Fruit fly (Drosophila melanogaster) whole organism, embryonic: ENCODE measurements around the gene Drsl5.
A peak's percentile ranks its signal among the peaks of the same experiment; 100 is the strongest.

Experiments used
- Atf-2 ChIP-seq: fragments of 200-800 bp; sonication (Bioruptor generic); optimal IDR thresholded peaks from 2 replicates; lab custom pipeline; 2016; ENCODE audit warnings: missing biosample characterization, missing genetic modification characterization
- Bdp1 ChIP-seq: fragments of 200-800 bp; sonication (Bioruptor generic); optimal IDR thresholded peaks from 3 replicates; lab custom pipeline; 2016; ENCODE audit warnings: missing biosample characterization, missing genetic modification characterization
- CG10267 ChIP-seq: fragments of 200-800 bp; sonication (Bioruptor generic); optimal IDR thresholded peaks from 2 replicates; lab custom pipeline; 2018; ENCODE audit warnings: missing biosample characterization, mild to moderate bottlenecking, missing genetic modification characterization, moderate library complexity
- CG11560 ChIP-seq: fragments of 200-800 bp; sonication (Bioruptor generic); IDR thresholded peaks from 3 replicates; pipeline ENCODE4 v1.3.6; 2022; ENCODE audit warnings: missing biosample characterization, missing genetic modification characterization
- CG16779 ChIP-seq: fragments of 200-800 bp; sonication (Bioruptor generic); IDR thresholded peaks from 2 replicates; pipeline ENCODE4 v1.3.6; 2022; ENCODE audit warnings: missing biosample characterization, missing genetic modification characterization
- CG18262 ChIP-seq: fragments of 200-800 bp; optimal IDR thresholded peaks from 3 replicates; lab custom pipeline; 2019; ENCODE audit warnings: missing biosample characterization, mild to moderate bottlenecking, missing genetic modification characterization, moderate library complexity
- CG2712 ChIP-seq: fragments of 200-800 bp; optimal IDR thresholded peaks from 3 replicates; lab custom pipeline; 2019; ENCODE audit warnings: missing biosample characterization, mild to moderate bottlenecking, missing genetic modification characterization, moderate library complexity
- CG2889 ChIP-seq: fragments of 200-800 bp; sonication (Bioruptor generic); IDR thresholded peaks from 3 replicates; pipeline ENCODE4 v1.3.6; 2022; ENCODE audit warnings: missing biosample characterization, missing genetic modification characterization
- CG30431 ChIP-seq: fragments of 200-800 bp; sonication (Bioruptor generic); optimal IDR thresholded peaks from 2 replicates; lab custom pipeline; 2017; ENCODE audit warnings: missing biosample characterization, missing genetic modification characterization
- CG31441 ChIP-seq: fragments of 200-800 bp; sonication (Bioruptor generic); IDR thresholded peaks from 2 replicates; pipeline ENCODE4 v1.3.6; 2022; ENCODE audit warnings: missing biosample characterization, missing genetic modification characterization
- CG3163 ChIP-seq: fragments of 200-800 bp; sonication (Bioruptor generic); optimal IDR thresholded peaks from 3 replicates; lab custom pipeline; 2016; ENCODE audit warnings: missing biosample characterization, missing genetic modification characterization
- CG32772 ChIP-seq: fragments of 200-800 bp; sonication (Bioruptor generic); IDR thresholded peaks from 2 replicates; pipeline ENCODE4 v1.3.6; 2022; ENCODE audit warnings: missing biosample characterization, missing genetic modification characterization
- CG3281 ChIP-seq: fragments of 200-800 bp; sonication (Bioruptor generic); optimal IDR thresholded peaks from 3 replicates; lab custom pipeline; 2017; ENCODE audit warnings: missing biosample characterization, mild to moderate bottlenecking, missing genetic modification characterization
- CG42726 ChIP-seq: fragments of 200-800 bp; sonication (Bioruptor generic); IDR thresholded peaks from 2 replicates; pipeline ENCODE4 v1.3.6; 2022; ENCODE audit warnings: missing biosample characterization, missing genetic modification characterization; ENCODE audit not compliant: partially characterized antibody
- CG4424 ChIP-seq: fragments of 200-800 bp; sonication (Bioruptor generic); optimal IDR thresholded peaks from 3 replicates; lab custom pipeline; 2016; ENCODE audit warnings: missing biosample characterization, missing genetic modification characterization
- CG4617 ChIP-seq: fragments of 200-800 bp; sonication (Bioruptor generic); optimal IDR thresholded peaks from 3 replicates; lab custom pipeline; 2016; ENCODE audit warnings: missing biosample characterization, missing genetic modification characterization, borderline replicate concordance
- CG6175 ChIP-seq: fragments of 200-800 bp; sonication (Bioruptor generic); IDR thresholded peaks from 3 replicates; pipeline ENCODE4 v1.3.6; 2022; ENCODE audit warnings: missing biosample characterization, missing genetic modification characterization
- CG6254 ChIP-seq: fragments of 200-800 bp; sonication (Bioruptor generic); optimal IDR thresholded peaks from 3 replicates; lab custom pipeline; 2017; ENCODE audit warnings: mild to moderate bottlenecking, missing biosample characterization, missing genetic modification reagents, missing genetic modification characterization
- CG6272 ChIP-seq: fragments of 200-800 bp; sonication (Bioruptor generic); IDR thresholded peaks from 2 replicates; pipeline ENCODE4 v1.3.6; 2022; ENCODE audit warnings: missing biosample characterization, missing genetic modification characterization
- CG6683 ChIP-seq: fragments of 200-800 bp; sonication (Bioruptor generic); optimal IDR thresholded peaks from 2 replicates; lab custom pipeline; 2017; ENCODE audit warnings: missing biosample characterization, mild to moderate bottlenecking, missing genetic modification characterization, missing genetic modification reagents
- CG8089 ChIP-seq: fragments of 200-800 bp; sonication (Bioruptor generic); optimal IDR thresholded peaks from 3 replicates; lab custom pipeline; 2016; ENCODE audit warnings: missing biosample characterization, missing genetic modification characterization
- CG8359 ChIP-seq: fragments of 200-800 bp; sonication (Bioruptor generic); optimal IDR thresholded peaks from 2 replicates; lab custom pipeline; 2017; ENCODE audit warnings: missing biosample characterization, mild to moderate bottlenecking, missing genetic modification characterization, borderline replicate concordance
- CkIIα-i1 ChIP-seq: fragments of 200-800 bp; sonication (Bioruptor generic); IDR thresholded peaks from 2 replicates; pipeline ENCODE4 v1.3.6; 2022; ENCODE audit warnings: missing biosample characterization, missing genetic modification characterization
- Fer2 ChIP-seq: fragments of 200-800 bp; sonication (Bioruptor generic); optimal IDR thresholded peaks from 2 replicates; lab custom pipeline; 2018; ENCODE audit warnings: missing biosample characterization, mild to moderate bottlenecking, missing genetic modification characterization, moderate library complexity
- GATAe ChIP-seq: fragments of 200-800 bp; sonication (Bioruptor generic); conservative IDR thresholded peaks from 2 replicates; pipeline ENCODE4 v1.3.6; 2022; ENCODE audit warnings: missing biosample characterization, missing genetic modification characterization
- HmgZ ChIP-seq: fragments of 200-800 bp; sonication (Bioruptor generic); optimal IDR thresholded peaks from 2 replicates; lab custom pipeline; 2018; ENCODE audit warnings: missing biosample characterization, mild to moderate bottlenecking, missing genetic modification characterization
- Hr78 ChIP-seq, 2 experiments: fragments of 200-800 bp in 1 of 2; fragments of >200 bp in 1 of 2; sonication (Bioruptor generic) in 1 of 2; optimal IDR thresholded peaks; 2 replicates each; lab custom pipeline; 2017 to 2019; ENCODE audit warnings: missing biosample characterization in 2 of 2, missing genetic modification characterization in 2 of 2, mild to moderate bottlenecking in 1 of 2, moderate library complexity in 1 of 2
- Jarid2 ChIP-seq: fragments of 200-800 bp; sonication (Bioruptor generic); optimal IDR thresholded peaks from 3 replicates; lab custom pipeline; 2017; ENCODE audit warnings: mild to moderate bottlenecking, missing biosample characterization, missing genetic modification reagents, missing genetic modification characterization
- Nf-YC ChIP-seq: fragments of 200-800 bp; optimal IDR thresholded peaks from 3 replicates; lab custom pipeline; 2019; ENCODE audit warnings: missing biosample characterization, mild to moderate bottlenecking, missing genetic modification characterization, moderate library complexity
- al ChIP-seq: fragments of 200-800 bp; sonication (Bioruptor generic); IDR thresholded peaks from 2 replicates; pipeline ENCODE4 v1.3.6; 2022; ENCODE audit warnings: missing biosample characterization, missing genetic modification characterization
- chinmo ChIP-seq: fragments of 200-800 bp; sonication (Bioruptor generic); IDR thresholded peaks from 4 replicates; pipeline ENCODE4 v1.3.6; 2022; ENCODE audit warnings: missing biosample characterization, missing genetic modification characterization; ENCODE audit not compliant: partially characterized antibody
- fd64A ChIP-seq: fragments of 200-800 bp; sonication (Bioruptor generic); optimal IDR thresholded peaks from 3 replicates; lab custom pipeline; 2018; ENCODE audit warnings: missing biosample characterization, mild to moderate bottlenecking, missing genetic modification characterization
- fru ChIP-seq: fragments of >200 bp; optimal IDR thresholded peaks from 2 replicates; lab custom pipeline; 2017
- fu2 ChIP-seq: fragments of 200-800 bp; sonication (Bioruptor generic); optimal IDR thresholded peaks from 2 replicates; lab custom pipeline; 2016; ENCODE audit warnings: missing biosample characterization, missing genetic modification characterization
- gcm2 ChIP-seq: fragments of 200-800 bp; sonication (Bioruptor generic); optimal IDR thresholded peaks from 2 replicates; lab custom pipeline; 2016; ENCODE audit warnings: missing biosample characterization, missing genetic modification characterization
- gfzf ChIP-seq: fragments of 200-800 bp; sonication (Bioruptor generic); optimal IDR thresholded peaks from 2 replicates; lab custom pipeline; 2016; ENCODE audit warnings: missing biosample characterization, mild to moderate bottlenecking, missing genetic modification characterization, moderate library complexity
- kay ChIP-seq: fragments of 200-800 bp; sonication (Bioruptor generic); optimal IDR thresholded peaks from 2 replicates; lab custom pipeline; 2016; ENCODE audit warnings: missing biosample characterization, missing genetic modification characterization
- klu ChIP-seq: fragments of 200-800 bp; sonication (Bioruptor generic); IDR thresholded peaks from 2 replicates; pipeline ENCODE4 v1.3.6; 2022; ENCODE audit warnings: missing biosample characterization, missing genetic modification characterization
- pho ChIP-seq: fragments of 200-800 bp; sonication (Bioruptor generic); optimal IDR thresholded peaks from 2 replicates; lab custom pipeline; 2016; ENCODE audit warnings: missing biosample characterization, missing genetic modification characterization
- pnt ChIP-seq: fragments of 200-800 bp; sonication (Bioruptor generic); optimal IDR thresholded peaks from 3 replicates; lab custom pipeline; 2016; ENCODE audit warnings: missing biosample characterization, missing genetic modification characterization
- prd ChIP-seq, 3 experiments: fragments of >200 bp in 2 of 3; fragments of 200-800 bp in 1 of 3; sonication (Bioruptor generic) in 1 of 3; optimal IDR thresholded peaks in 2 of 3; IDR thresholded peaks in 1 of 3; 2 replicates in 2 of 3; 3 replicates in 1 of 3; pipeline versions ENCODE4 v1.3.6 to Lab custom; 2017 to 2022; ENCODE audit warnings: missing biosample characterization in 1 of 3, missing genetic modification characterization in 1 of 3
- schlank ChIP-seq: fragments of 200-800 bp; sonication (Bioruptor generic); optimal IDR thresholded peaks from 2 replicates; lab custom pipeline; 2018; ENCODE audit warnings: missing biosample characterization, mild to moderate bottlenecking, missing genetic modification characterization
- shn ChIP-seq: fragments of 200-800 bp; sonication (Bioruptor generic); optimal IDR thresholded peaks from 3 replicates; lab custom pipeline; 2016; ENCODE audit warnings: missing biosample characterization, missing genetic modification characterization
- slp2 ChIP-seq: fragments of 200-800 bp; sonication (Bioruptor generic); optimal IDR thresholded peaks from 2 replicates; lab custom pipeline; 2016; ENCODE audit warnings: missing biosample characterization, missing genetic modification characterization
- sna ChIP-seq: fragments of 200-800 bp; sonication (Bioruptor generic); IDR thresholded peaks from 2 replicates; pipeline ENCODE4 v1.3.6; 2022; ENCODE audit warnings: missing biosample characterization, missing genetic modification characterization; ENCODE audit not compliant: partially characterized antibody
- tin ChIP-seq: fragments of 200-800 bp; sonication (Bioruptor generic); optimal IDR thresholded peaks from 3 replicates; lab custom pipeline; 2016; ENCODE audit warnings: missing biosample characterization, missing genetic modification characterization
- vvl ChIP-seq: fragments of 200-800 bp; sonication (Bioruptor generic); IDR thresholded peaks from 2 replicates; pipeline ENCODE4 v1.3.6; 2022; ENCODE audit warnings: missing biosample characterization, missing genetic modification characterization
- wek ChIP-seq: fragments of 200-800 bp; sonication (Bioruptor generic); optimal IDR thresholded peaks from 3 replicates; lab custom pipeline; 2018; ENCODE audit warnings: missing biosample characterization, mild to moderate bottlenecking, missing genetic modification characterization, moderate library complexity
- wor ChIP-seq: fragments of 200-800 bp; sonication (Bioruptor generic); IDR thresholded peaks from 2 replicates; pipeline ENCODE4 v1.3.6; 2022; ENCODE audit warnings: missing biosample characterization, missing genetic modification characterization
- zf30C ChIP-seq: fragments of 200-800 bp; sonication (Bioruptor generic); optimal IDR thresholded peaks from 3 replicates; lab custom pipeline; 2018; ENCODE audit warnings: missing biosample characterization, mild to moderate bottlenecking, missing genetic modification characterization

The Drsl5 gene

DNA sequence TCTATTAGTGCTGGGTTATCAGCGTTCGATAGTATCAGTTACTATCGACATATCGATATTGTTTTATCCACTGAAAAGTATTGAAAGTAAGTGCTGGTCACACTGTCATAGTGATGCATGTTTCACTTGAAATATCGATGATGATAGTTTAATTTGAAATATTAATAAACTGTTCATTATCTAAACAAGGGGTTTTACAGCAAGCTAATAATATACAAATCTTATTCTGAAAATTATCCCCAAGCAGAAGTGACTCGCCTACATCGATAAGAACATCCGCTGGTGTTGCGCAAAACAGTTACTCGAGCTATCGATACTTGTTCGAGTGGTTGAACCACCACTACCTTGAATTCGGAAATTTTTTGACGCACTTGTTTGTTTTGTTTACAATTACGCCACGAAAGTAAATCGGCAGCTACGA is 2.7 kb downstream of the Drsl5 start, which contains the start of the genes PIG-C, CG12016 and Dpm2 (continued):
- TF ChIP-seq CG2889 (0 out of 3 replicates have a peak, but pooled peaks have one; percentile 38), CG10267 (tag; lab: Kevin White, UChicago) (peak; percentile 75), gfzf (GFP tag; lab: Kevin White, UChicago) (peak; percentile 68), CG32772 (GFP tag; lab: Robert Waterston, UW) (peak; percentile 57; the same call in 1 of the 2 replicates), wor (GFP tag; lab: Robert Waterston, UW) (no peak), CG18262 (peak; percentile 55), wek (GFP tag; lab: Kevin White, UChicago) (no peak), slp2 (peak; percentile 66), shn (GFP tag; lab: Kevin White, UChicago) (peak; percentile 81), CG6683 (GFP tag; lab: Kevin White, UChicago) (no peak), CG6175 (GFP tag; lab: Robert Waterston, UW) (no peak), zf30C (GFP tag; lab: Kevin White, UChicago) (no peak), sna (GFP tag; lab: Robert Waterston, UW) (peak; percentile 97), CG42726 (GFP tag; lab: Robert Waterston, UW) (peak; percentile 95), CG16779 (no peak), Atf-2 (peak; percentile 34), CG4424 (GFP tag; lab: Kevin White, UChicago) (peak; percentile 72), tin (GFP tag; lab: Kevin White, UChicago) (peak; percentile 68), CkIIα-i1 (GFP tag; lab: Robert Waterston, UW) (no peak), Hr78 (GFP tag; optimal IDR thresholded peaks at IDR 0.05; lab: Kevin White, UChicago) (no peak), CG31441 (GFP tag; lab: Robert Waterston, UW) (peak; percentile 69; the same call in 1 of the 2 replicates), klu (peak; percentile 54; the same call in 1 of the 2 replicates), fd64A (GFP tag; lab: Kevin White, UChicago) (no peak), CG8089 (GFP tag; lab: Kevin White, UChicago) (peak; percentile 36), kay (GFP tag; lab: Kevin White, UChicago) (peak; percentile 62), Fer2 (tag; lab: Kevin White, UChicago) (peak; percentile 62), pnt (peak; percentile 52), chinmo (GFP tag; lab: Robert Waterston, UW) (peak; percentile 95), HmgZ (tag; lab: Kevin White, UChicago) (peak; percentile 78), vvl (GFP tag; lab: Robert Waterston, UW) (peak; percentile 61), gcm2 (no peak), Bdp1 (GFP tag; lab: Kevin White, UChicago) (peak; percentile 50), CG3163 (peak; percentile 51), Jarid2 (GFP tag; lab: Kevin White, UChicago) (no peak), CG6254 (no peak), CG30431 (GFP tag; lab: Kevin White, UChicago) (peak; percentile 19), CG4617 (GFP tag; lab: Kevin White, UChicago) (peak; percentile 85), CG2712 (tag; lab: Kevin White, UChicago) (peak; percentile 81), fu2 (GFP tag; lab: Kevin White, UChicago) (peak; percentile 62), Nf-YC (tag; lab: Kevin White, UChicago) (peak; percentile 70), prd (optimal IDR thresholded peaks at IDR 0.05; lab: Kevin White, UChicago) (no peak), prd (GFP tag; IDR thresholded peaks at IDR 0.05; lab: Robert Waterston, UW) (peak; percentile 76), al (GFP tag; lab: Robert Waterston, UW) (peak; percentile 61; the same call in 1 of the 2 replicates), CG11560 (tag; lab: Robert Waterston, UW) (peak; percentile 38; the same call in 1 of the 3 replicates), schlank (tag; lab: Kevin White, UChicago) (peak; percentile 17), pho (GFP tag; lab: Kevin White, UChicago) (peak; percentile 73), CG8359 (GFP tag; lab: Kevin White, UChicago) (no peak), CG3281 (GFP tag; lab: Kevin White, UChicago) (peak; percentile 27), fru (lab: Kevin White, UChicago) (no peak), CG6272 (peak; percentile 67; the same call in 1 of the 2 replicates), GATAe (GFP tag; lab: Robert Waterston, UW) (no peak)
